Worm (Caenorhabditis elegans) whole organism, L2 larva: Measurements from ENCODE around the gene F17H10.1.

ENCODE experiments used
- alr-1 ChIP-seq: fragments of 150-350 bp; optimal IDR thresholded peaks from 2 replicates; lab custom pipeline; 2014; ENCODE audit warnings: missing biosample characterization, missing genetic modification characterization
- ama-1 ChIP-seq: fragments of 150-350 bp; optimal IDR thresholded peaks from 2 replicates; lab custom pipeline; 2018; ENCODE audit warnings: inconsistent platforms
- elt-1 ChIP-seq: fragments of 150-350 bp; optimal IDR thresholded peaks from 2 replicates; lab custom pipeline; 2014; ENCODE audit warnings: missing biosample characterization, missing genetic modification characterization
- lin-11 ChIP-seq: fragments of 150-350 bp; sonication (generic microtip); optimal IDR thresholded peaks from 2 replicates; lab custom pipeline; 2014; ENCODE audit warnings: missing biosample characterization, missing genetic modification characterization, inconsistent platforms, mixed read lengths
- nhr-11 ChIP-seq: fragments of 150-350 bp; optimal IDR thresholded peaks from 2 replicates; lab custom pipeline; 2014; ENCODE audit warnings: missing biosample characterization, missing genetic modification characterization
- nhr-12 ChIP-seq: fragments of 150-350 bp; optimal IDR thresholded peaks from 2 replicates; lab custom pipeline; 2014; ENCODE audit warnings: missing biosample characterization, missing genetic modification characterization
- nhr-237 ChIP-seq: fragments of 150-350 bp; optimal IDR thresholded peaks from 2 replicates; lab custom pipeline; 2014; ENCODE audit warnings: missing biosample characterization, missing genetic modification characterization
- nhr-6 ChIP-seq: fragments of 150-350 bp; optimal IDR thresholded peaks from 2 replicates; lab custom pipeline; 2014; ENCODE audit warnings: missing biosample characterization, missing genetic modification characterization
- skn-1 ChIP-seq: sonication (generic microtip); optimal IDR thresholded peaks from 2 replicates; lab custom pipeline; 2017; ENCODE audit warnings: missing biosample characterization, missing genetic modification characterization
- unc-39 ChIP-seq: fragments of 150-350 bp; optimal IDR thresholded peaks from 2 replicates; lab custom pipeline; 2014; ENCODE audit warnings: missing biosample characterization, missing genetic modification characterization

- TF ChIP-seq nhr-11 (tag; lab: Kevin White, UChicago) (no peak), lin-11 (tag; lab: Kevin White, UChicago) (no peak), nhr-12 (no peak), elt-1 (tag; lab: Kevin White, UChicago) (no peak), unc-39 (tag; lab: Kevin White, UChicago) (no peak), alr-1 (tag; lab: Kevin White, UChicago) (no peak), ama-1 (lab: Kevin White, UChicago) (no peak), nhr-6 (tag; lab: Kevin White, UChicago) (no peak), skn-1 (no peak), nhr-237 (tag; lab: Kevin White, UChicago) (no peak)
These were observed 33.9 kb upstream of the F17H10.1 start, which contains the start of gene cpx-2 for ce11 chrX:13071120-13071519.
